Comparison of ENCODE assay signal across 1 fruit fly cellular context in genomic region chr3L:7903489-7904150, dm6.
TF ChIP-seq lines count a peak whose summit lies in the region.

No protein-coding gene starts in this region.

TF ChIP-seq in whole organism, embryonic, 481 proteins besides CTCF, POLR2A, EP300 and RAD21 (continued from another document and continues in another):
- TF ChIP-seq tap (tag; optimal IDR thresholded peaks at IDR 0.05; lab: Kevin White, UChicago) (peak; percentile 88), Doc3 (GFP tag; IDR thresholded peaks at IDR 0.05; lab: Robert Waterston, UW; ENCODE audit: partially characterized antibody) (no peak), CG4730 (GFP tag; IDR thresholded peaks at IDR 0.05; lab: Robert Waterston, UW) (peak; percentile 70), stwl (tag; optimal IDR thresholded peaks at IDR 0.05; lab: Kevin White, UChicago) (peak; percentile 25), CG8089 (GFP tag; optimal IDR thresholded peaks at IDR 0.05; lab: Kevin White, UChicago) (peak; percentile 85), ems (GFP tag; optimal IDR thresholded peaks at IDR 0.05; lab: Kevin White, UChicago) (peak; percentile 44), D (optimal IDR thresholded peaks at IDR 0.05; lab: Kevin White, UChicago) (no peak), D (GFP tag; optimal IDR thresholded peaks at IDR 0.05; lab: Kevin White, UChicago) (peak; percentile 91), Optix (GFP tag; IDR thresholded peaks at IDR 0.05; lab: Robert Waterston, UW) (no peak), Awh (GFP tag; IDR thresholded peaks at IDR 0.05; lab: Robert Waterston, UW) (peak; percentile 82; the same call in 1 of the 2 replicates), Fer3 (tag; optimal IDR thresholded peaks at IDR 0.05; lab: Kevin White, UChicago) (peak; percentile 86), bowl (GFP tag; IDR thresholded peaks at IDR 0.05; lab: Robert Waterston, UW) (peak; percentile 66), Hr39 (optimal IDR thresholded peaks at IDR 0.05; lab: Kevin White, UChicago) (no peak), eve (GFP tag; optimal IDR thresholded peaks at IDR 0.05; lab: Kevin White, UChicago) (peak in 1 of 2 experiments; percentile 89), CG33213 (GFP tag; optimal IDR thresholded peaks at IDR 0.05; lab: Kevin White, UChicago) (peak; percentile 84), pb (GFP tag; optimal IDR thresholded peaks at IDR 0.05; lab: Kevin White, UChicago) (peak; percentile 64), toy (GFP tag; IDR thresholded peaks at IDR 0.05; lab: Robert Waterston, UW) (no peak), CG3163 (GFP tag; optimal IDR thresholded peaks at IDR 0.05; lab: Kevin White, UChicago) (peak; percentile 49), sc (optimal IDR thresholded peaks at IDR 0.05; lab: Kevin White, UChicago) (no peak), sc (GFP tag; optimal IDR thresholded peaks at IDR 0.05; lab: Kevin White, UChicago) (peak; percentile 87), CG1832 (GFP tag; optimal IDR thresholded peaks at IDR 0.05; lab: Kevin White, UChicago) (no peak), CG17186 (GFP tag; optimal IDR thresholded peaks at IDR 0.05; lab: Kevin White, UChicago) (peak; percentile 69), CG16815 (GFP tag; optimal IDR thresholded peaks at IDR 0.05; lab: Kevin White, UChicago) (peak; percentile 76), CG17802 (tag; optimal IDR thresholded peaks at IDR 0.05; lab: Kevin White, UChicago) (peak; percentile 69), HHEX (GFP tag; optimal IDR thresholded peaks at IDR 0.05; lab: Kevin White, UChicago) (peak; percentile 79), jigr1 (GFP tag; IDR thresholded peaks at IDR 0.05; lab: Robert Waterston, UW) (0 out of 3 replicates have a peak, but pooled peaks have one; percentile 46), Atf3 (GFP tag; optimal IDR thresholded peaks at IDR 0.05; lab: Kevin White, UChicago) (peak; percentile 81), CG14860 (GFP tag; IDR thresholded peaks at IDR 0.05; lab: Robert Waterston, UW; ENCODE audit: partially characterized antibody) (no peak), h (optimal IDR thresholded peaks at IDR 0.05; lab: Kevin White, UChicago) (no peak), CG31388 (GFP tag; optimal IDR thresholded peaks at IDR 0.05; lab: Kevin White, UChicago) (peak; percentile 65), CG7928 (GFP tag; optimal IDR thresholded peaks at IDR 0.05; lab: Kevin White, UChicago) (peak; percentile 41), ERR (GFP tag; optimal IDR thresholded peaks at IDR 0.05; lab: Kevin White, UChicago) (peak; percentile 62), Ptx1 (GFP tag; IDR thresholded peaks at IDR 0.05; lab: Robert Waterston, UW) (peak; percentile 82), NfI (GFP tag; optimal IDR thresholded peaks at IDR 0.05; lab: Kevin White, UChicago) (peak; percentile 76), CoRest (tag; optimal IDR thresholded peaks at IDR 0.05; lab: Kevin White, UChicago) (peak; percentile 90), Trl (optimal IDR thresholded peaks at IDR 0.05; lab: Kevin White, UChicago) (no peak), Trl (GFP tag; optimal IDR thresholded peaks at IDR 0.05; lab: Kevin White, UChicago) (peak; percentile 86), MTF-1 (GFP tag; optimal IDR thresholded peaks at IDR 0.05; lab: Kevin White, UChicago; ENCODE audit: borderline replicate concordance) (peak; percentile 75), CG2116 (GFP tag; optimal IDR thresholded peaks at IDR 0.05; lab: Kevin White, UChicago) (peak; percentile 56), CG8290 (GFP tag; optimal IDR thresholded peaks at IDR 0.05; lab: Kevin White, UChicago) (peak; percentile 74), CG8290 (tag; optimal IDR thresholded peaks at IDR 0.05; lab: Kevin White, UChicago) (peak; percentile 32 to 48), pum (GFP tag; optimal IDR thresholded peaks at IDR 0.05; lab: Kevin White, UChicago) (peak; percentile 77), CG31224 (GFP tag; IDR thresholded peaks at IDR 0.05; lab: Robert Waterston, UW) (no peak; the same call in none of the 2 replicates), CG33557 (GFP tag; optimal IDR thresholded peaks at IDR 0.05; lab: Kevin White, UChicago) (peak; percentile 83), tna (GFP tag; IDR thresholded peaks at IDR 0.05; lab: Robert Waterston, UW; ENCODE audit: partially characterized antibody) (no peak), dan (GFP tag; IDR thresholded peaks at IDR 0.05; lab: Robert Waterston, UW) (no peak), lmd (GFP tag; IDR thresholded peaks at IDR 0.05; lab: Robert Waterston, UW) (peak; percentile 88), CG6765 (GFP tag; optimal IDR thresholded peaks at IDR 0.05; lab: Kevin White, UChicago) (no peak), Max (GFP tag; optimal IDR thresholded peaks at IDR 0.05; lab: Kevin White, UChicago) (peak; percentile 63), CG32772 (GFP tag; IDR thresholded peaks at IDR 0.05; lab: Robert Waterston, UW) (peak; percentile 88), sr (GFP tag; IDR thresholded peaks at IDR 0.05; lab: Robert Waterston, UW) (no peak), CG5953 (GFP tag; IDR thresholded peaks at IDR 0.05; lab: Robert Waterston, UW) (peak; percentile 78), danr (GFP tag; IDR thresholded peaks at IDR 0.05; lab: Robert Waterston, UW) (peak; percentile 73), fd96Cb (tag; optimal IDR thresholded peaks at IDR 0.05; lab: Kevin White, UChicago) (peak; percentile 90), CG15601 (tag; optimal IDR thresholded peaks at IDR 0.05; lab: Kevin White, UChicago) (peak; percentile 94), dpn (GFP tag; optimal IDR thresholded peaks at IDR 0.05; lab: Kevin White, UChicago) (peak; percentile 74 to 82), CG8924 (tag; optimal IDR thresholded peaks at IDR 0.05; lab: Kevin White, UChicago) (peak; percentile 91), Jarid2 (GFP tag; optimal IDR thresholded peaks at IDR 0.05; lab: Kevin White, UChicago) (peak; percentile 48), CG1792 (GFP tag; optimal IDR thresholded peaks at IDR 0.05; lab: Kevin White, UChicago) (peak; percentile 77), CG18011 (GFP tag; optimal IDR thresholded peaks at IDR 0.05; lab: Kevin White, UChicago) (peak; percentile 49), CG9437 (GFP tag; optimal IDR thresholded peaks at IDR 0.05; lab: Kevin White, UChicago) (peak; percentile 75), Myb (GFP tag; optimal IDR thresholded peaks at IDR 0.05; lab: Kevin White, UChicago) (peak; percentile 50), Nf-YA (GFP tag; IDR thresholded peaks at IDR 0.05; lab: Robert Waterston, UW) (peak; percentile 82), CG18476 (GFP tag; optimal IDR thresholded peaks at IDR 0.05; lab: Kevin White, UChicago) (peak; percentile 80), CG5245 (GFP tag; optimal IDR thresholded peaks at IDR 0.05; lab: Kevin White, UChicago) (peak; percentile 67), ap (GFP tag; IDR thresholded peaks at IDR 0.05; lab: Robert Waterston, UW) (peak; percentile 80), ara (GFP tag; IDR thresholded peaks at IDR 0.05; lab: Robert Waterston, UW) (peak; percentile 85), gcm (GFP tag; optimal IDR thresholded peaks at IDR 0.05; lab: Kevin White, UChicago) (peak; percentile 84), cato (GFP tag; optimal IDR thresholded peaks at IDR 0.05; lab: Kevin White, UChicago; ENCODE audit: borderline replicate concordance) (peak; percentile 74), CG8478 (optimal IDR thresholded peaks at IDR 0.05; lab: Kevin White, UChicago) (no peak), sd (tag; optimal IDR thresholded peaks at IDR 0.05; lab: Kevin White, UChicago) (peak; percentile 95), Sox102F (GFP tag; optimal IDR thresholded peaks at IDR 0.05; lab: Kevin White, UChicago) (peak; percentile 95), br (optimal IDR thresholded peaks at IDR 0.05; lab: Kevin White, UChicago) (no peak), otp (GFP tag; IDR thresholded peaks at IDR 0.05; lab: Robert Waterston, UW) (peak; percentile 89), Oli (tag; optimal IDR thresholded peaks at IDR 0.05; lab: Kevin White, UChicago) (peak; percentile 86), CG8388 (GFP tag; optimal IDR thresholded peaks at IDR 0.05; lab: Kevin White, UChicago) (peak; percentile 87), Med (GFP tag; lab: Kevin White, UChicago) (peak; percentile 96), onecut (GFP tag; IDR thresholded peaks at IDR 0.05; lab: Robert Waterston, UW) (peak; percentile 64), Dek (tag; optimal IDR thresholded peaks at IDR 0.05; lab: Kevin White, UChicago) (peak; percentile 77), pho (GFP tag; optimal IDR thresholded peaks at IDR 0.05; lab: Kevin White, UChicago) (peak; percentile 64), bcd (GFP tag; optimal IDR thresholded peaks at IDR 0.05; lab: Kevin White, UChicago) (peak; percentile 80), gfzf (GFP tag; optimal IDR thresholded peaks at IDR 0.05; lab: Kevin White, UChicago) (no peak), Dip3 (GFP tag; optimal IDR thresholded peaks at IDR 0.05; lab: Kevin White, UChicago) (peak; percentile 75), chm (GFP tag; IDR thresholded peaks at IDR 0.05; lab: Robert Waterston, UW) (peak; percentile 88), CG14441 (GFP tag; IDR thresholded peaks at IDR 0.05; lab: Robert Waterston, UW) (peak; percentile 82), CG30403 (GFP tag; optimal IDR thresholded peaks at IDR 0.05; lab: Kevin White, UChicago) (peak; percentile 80), CG32767 (GFP tag; IDR thresholded peaks at IDR 0.05; lab: Robert Waterston, UW) (peak; percentile 75; the same call in 1 of the 2 replicates), CrebB (tag; optimal IDR thresholded peaks at IDR 0.05; lab: Kevin White, UChicago) (peak; percentile 62), CG11560 (tag; IDR thresholded peaks at IDR 0.05; lab: Robert Waterston, UW) (0 out of 3 replicates have a peak, but pooled peaks have one; percentile 19), schlank (tag; optimal IDR thresholded peaks at IDR 0.05; lab: Kevin White, UChicago) (no peak), ato (GFP tag; IDR thresholded peaks at IDR 0.05; lab: Robert Waterston, UW; ENCODE audit: partially characterized antibody) (no peak), esg (GFP tag; conservative IDR thresholded peaks at IDR 0.05; lab: Robert Waterston, UW) (peak; percentile 73), ftz-f1 (GFP tag; optimal IDR thresholded peaks at IDR 0.05; lab: Kevin White, UChicago) (no peak), her (GFP tag; optimal IDR thresholded peaks at IDR 0.05; lab: Kevin White, UChicago) (peak; percentile 63), Sry-β (GFP tag; optimal IDR thresholded peaks at IDR 0.05; lab: Kevin White, UChicago) (peak; percentile 66), CG2199 (GFP tag; IDR thresholded peaks at IDR 0.05; lab: Robert Waterston, UW) (no peak), CG15073 (GFP tag; optimal IDR thresholded peaks at IDR 0.05; lab: Kevin White, UChicago) (peak; percentile 39), CG10431 (GFP tag; optimal IDR thresholded peaks at IDR 0.05; lab: Kevin White, UChicago) (peak; percentile 77), Ets65A (GFP tag; lab: Kevin White, UChicago) (peak; percentile 12), Bgb (GFP tag; IDR thresholded peaks at IDR 0.05; lab: Robert Waterston, UW; ENCODE audit: partially characterized antibody) (no peak), ase (GFP tag; IDR thresholded peaks at IDR 0.05; lab: Robert Waterston, UW) (peak; percentile 80), CG15479 (GFP tag; optimal IDR thresholded peaks at IDR 0.05; lab: Kevin White, UChicago) (no peak), Adf1 (GFP tag; IDR thresholded peaks at IDR 0.05; lab: Robert Waterston, UW) (no peak), CG18764 (GFP tag; optimal IDR thresholded peaks at IDR 0.05; lab: Kevin White, UChicago) (peak; percentile 86), CG4707 (GFP tag; optimal IDR thresholded peaks at IDR 0.05; lab: Kevin White, UChicago) (peak; percentile 84), amos (GFP tag; IDR thresholded peaks at IDR 0.05; lab: Robert Waterston, UW; ENCODE audit: partially characterized antibody) (no peak), Rx (GFP tag; IDR thresholded peaks at IDR 0.05; lab: Robert Waterston, UW) (peak; percentile 27; the same call in 1 of the 2 replicates), en (GFP tag; optimal IDR thresholded peaks at IDR 0.05; lab: Kevin White, UChicago) (peak; percentile 49), yki (optimal IDR thresholded peaks at IDR 0.05; lab: Kevin White, UChicago) (no peak), NFAT (GFP tag; IDR thresholded peaks at IDR 0.05; lab: Robert Waterston, UW) (peak; percentile 64; the same call in 1 of the 2 replicates), Nf-YC (tag; optimal IDR thresholded peaks at IDR 0.05; lab: Kevin White, UChicago) (no peak), fd102C (GFP tag; optimal IDR thresholded peaks at IDR 0.05; lab: Kevin White, UChicago) (peak; percentile 21), Ada2b (GFP tag; IDR thresholded peaks at IDR 0.05; lab: Robert Waterston, UW) (peak; percentile 82), lab (GFP tag; optimal IDR thresholded peaks at IDR 0.05; lab: Kevin White, UChicago) (peak; percentile 89), ci (GFP tag; IDR thresholded peaks at IDR 0.05; lab: Robert Waterston, UW) (peak; percentile 94), crc (GFP tag; optimal IDR thresholded peaks at IDR 0.05; lab: Kevin White, UChicago) (peak; percentile 79), dmrt11E (tag; optimal IDR thresholded peaks at IDR 0.05; lab: Kevin White, UChicago) (peak; percentile 90), CG4424 (GFP tag; optimal IDR thresholded peaks at IDR 0.05; lab: Kevin White, UChicago) (peak; percentile 85), gem (tag; optimal IDR thresholded peaks at IDR 0.05; lab: Kevin White, UChicago) (peak; percentile 92), CG4617 (GFP tag; optimal IDR thresholded peaks at IDR 0.05; lab: Kevin White, UChicago; ENCODE audit: borderline replicate concordance) (peak; percentile 50), CG18619 (GFP tag; optimal IDR thresholded peaks at IDR 0.05; lab: Kevin White, UChicago) (peak; percentile 82), knrl (GFP tag; IDR thresholded peaks at IDR 0.05; lab: Robert Waterston, UW; ENCODE audit: partially characterized antibody) (no peak), kni (GFP tag; optimal IDR thresholded peaks at IDR 0.05; lab: Kevin White, UChicago) (peak; percentile 74), CG16863 (GFP tag; optimal IDR thresholded peaks at IDR 0.05; lab: Kevin White, UChicago) (peak; percentile 84), mirr (GFP tag; optimal IDR thresholded peaks at IDR 0.05; lab: Kevin White, UChicago) (no peak), CG9932 (GFP tag; IDR thresholded peaks at IDR 0.05; lab: Robert Waterston, UW) (peak; percentile 79), trh (GFP tag; optimal IDR thresholded peaks at IDR 0.05; lab: Kevin White, UChicago) (peak; percentile 80), pnt (GFP tag; optimal IDR thresholded peaks at IDR 0.05; lab: Kevin White, UChicago) (peak; percentile 65), Oaz (GFP tag; IDR thresholded peaks at IDR 0.05; lab: Robert Waterston, UW) (0 out of 2 replicates have a peak, but pooled peaks have one; percentile 40), ac (GFP tag; optimal IDR thresholded peaks at IDR 0.05; lab: Kevin White, UChicago) (peak; percentile 73), Dll (GFP tag; IDR thresholded peaks at IDR 0.05; lab: Robert Waterston, UW; ENCODE audit: partially characterized antibody) (no peak)
